Worm (Caenorhabditis elegans): ENCODE measurements around the gene fbxb-18.

ce11 chrII:1725735-1726134 lies 37.0 kb upstream of the fbxb-18 start, which contains the start of gene F45C12.17:
- TF ChIP-seq ama-1 (optimal IDR thresholded peaks at IDR 0.05) (no peak), hmg-4 (GFP tag; optimal IDR thresholded peaks at IDR 0.05) (no peak), F13C5.2 (tag; optimal IDR thresholded peaks at IDR 0.05) (no peak), ceh-36 (tag; optimal IDR thresholded peaks at IDR 0.05) (no peak), B0310.2 (tag; optimal IDR thresholded peaks at IDR 0.05) (no peak), tbx-37 (GFP tag; conservative IDR thresholded peaks at IDR 0.05) (no peak)

Measured in whole organism, early embryonic.